Fruit fly (Drosophila melanogaster) whole organism, embryonic: ENCODE measurements around the gene CrebB.
A peak's percentile ranks its signal among the peaks of the same experiment; 100 is the strongest.

Source experiments
- Adf1 ChIP-seq: fragments of 200-800 bp; sonication (Bioruptor generic); IDR thresholded peaks from 2 replicates; pipeline ENCODE4 v1.3.6; 2022; ENCODE audit warnings: missing biosample characterization, missing genetic modification characterization
- Atf-2 ChIP-seq: fragments of 200-800 bp; sonication (Bioruptor generic); optimal IDR thresholded peaks from 2 replicates; lab custom pipeline; 2016; ENCODE audit warnings: missing biosample characterization, missing genetic modification characterization
- Bdp1 ChIP-seq: fragments of 200-800 bp; sonication (Bioruptor generic); optimal IDR thresholded peaks from 3 replicates; lab custom pipeline; 2016; ENCODE audit warnings: missing biosample characterization, missing genetic modification characterization
- CG10209 ChIP-seq: fragments of 200-800 bp; sonication (Bioruptor generic); optimal IDR thresholded peaks from 3 replicates; lab custom pipeline; 2017; ENCODE audit warnings: missing biosample characterization, mild to moderate bottlenecking, missing genetic modification characterization, missing genetic modification reagents
- CG10267 ChIP-seq: fragments of 200-800 bp; sonication (Bioruptor generic); optimal IDR thresholded peaks from 2 replicates; lab custom pipeline; 2018; ENCODE audit warnings: missing biosample characterization, mild to moderate bottlenecking, missing genetic modification characterization, moderate library complexity
- CG10366 ChIP-seq: fragments of 200-800 bp; sonication (Bioruptor generic); IDR thresholded peaks from 2 replicates; pipeline ENCODE4 v1.3.6; 2022; ENCODE audit warnings: missing biosample characterization, missing genetic modification characterization
- CG11247 ChIP-seq: fragments of 200-800 bp; sonication (Bioruptor generic); IDR thresholded peaks from 2 replicates; pipeline ENCODE4 v1.3.6; 2022; ENCODE audit warnings: missing biosample characterization, missing genetic modification characterization
- CG11723 ChIP-seq: fragments of 200-800 bp; sonication (Bioruptor generic); optimal IDR thresholded peaks from 2 replicates; lab custom pipeline; 2017; ENCODE audit warnings: missing biosample characterization, mild to moderate bottlenecking, missing genetic modification characterization
- CG12104 ChIP-seq: fragments of 200-800 bp; sonication (Bioruptor generic); optimal IDR thresholded peaks from 3 replicates; lab custom pipeline; 2016; ENCODE audit warnings: missing biosample characterization, missing genetic modification characterization
- CG12299 ChIP-seq: fragments of 200-800 bp; sonication (Bioruptor generic); optimal IDR thresholded peaks from 2 replicates; lab custom pipeline; 2018; ENCODE audit warnings: missing biosample characterization, mild to moderate bottlenecking, missing genetic modification characterization
- CG14667 ChIP-seq: fragments of 200-800 bp; sonication (Bioruptor generic); IDR thresholded peaks from 2 replicates; pipeline ENCODE4 v1.3.6; 2022; ENCODE audit warnings: missing biosample characterization, missing genetic modification characterization
- CG2199 ChIP-seq: fragments of 200-800 bp; sonication (Bioruptor generic); IDR thresholded peaks from 3 replicates; pipeline ENCODE4 v1.3.6; 2022; ENCODE audit warnings: missing biosample characterization, missing genetic modification characterization
- CG34376 ChIP-seq: fragments of 200-800 bp; sonication (Bioruptor generic); optimal IDR thresholded peaks from 2 replicates; lab custom pipeline; 2018; ENCODE audit warnings: missing biosample characterization, mild to moderate bottlenecking, missing genetic modification characterization
- CG4707 ChIP-seq: fragments of 200-800 bp; sonication (Bioruptor generic); optimal IDR thresholded peaks from 2 replicates; lab custom pipeline; 2018; ENCODE audit warnings: missing biosample characterization, mild to moderate bottlenecking, missing genetic modification characterization, moderate library complexity
- CG5245 ChIP-seq: fragments of 200-800 bp; sonication (Bioruptor generic); optimal IDR thresholded peaks from 3 replicates; lab custom pipeline; 2016; ENCODE audit warnings: missing biosample characterization, missing genetic modification characterization
- CG6683 ChIP-seq: fragments of 200-800 bp; sonication (Bioruptor generic); optimal IDR thresholded peaks from 2 replicates; lab custom pipeline; 2017; ENCODE audit warnings: missing biosample characterization, mild to moderate bottlenecking, missing genetic modification characterization, missing genetic modification reagents
- CG7271 ChIP-seq: fragments of 200-800 bp; sonication (Bioruptor generic); optimal IDR thresholded peaks from 2 replicates; lab custom pipeline; 2018; ENCODE audit warnings: missing biosample characterization, mild to moderate bottlenecking, missing genetic modification characterization, moderate library complexity
- CG8924 ChIP-seq: fragments of 200-800 bp; optimal IDR thresholded peaks from 3 replicates; lab custom pipeline; 2019; ENCODE audit warnings: missing biosample characterization, mild to moderate bottlenecking, missing genetic modification characterization, moderate library complexity
- D19A ChIP-seq: fragments of 200-800 bp; optimal IDR thresholded peaks from 3 replicates; lab custom pipeline; 2019; ENCODE audit warnings: missing biosample characterization, mild to moderate bottlenecking, missing genetic modification characterization, moderate library complexity
- D19B ChIP-seq: fragments of 200-800 bp; sonication (Bioruptor generic); optimal IDR thresholded peaks from 2 replicates; lab custom pipeline; 2017; ENCODE audit warnings: missing biosample characterization, mild to moderate bottlenecking, missing genetic modification characterization
- Dbx ChIP-seq: fragments of 200-800 bp; sonication (Bioruptor generic); IDR thresholded peaks from 3 replicates; pipeline ENCODE4 v1.3.6; 2022; ENCODE audit warnings: missing biosample characterization, missing genetic modification characterization
- Eip74EF ChIP-seq, 2 experiments: fragments of 200-800 bp in 1 of 2; fragments of >200 bp in 1 of 2; sonication (Bioruptor generic) in 1 of 2; optimal IDR thresholded peaks; 2 replicates each; lab custom pipeline; 2017 to 2019; ENCODE audit warnings: missing biosample characterization in 2 of 2, missing genetic modification characterization in 2 of 2, mild to moderate bottlenecking in 1 of 2, moderate library complexity in 1 of 2
- H15 ChIP-seq: fragments of 200-800 bp; sonication (Bioruptor generic); IDR thresholded peaks from 3 replicates; pipeline ENCODE4 v1.3.6; 2022; ENCODE audit warnings: missing biosample characterization, missing genetic modification characterization
- HLH3B ChIP-seq: fragments of 200-800 bp; sonication (Bioruptor generic); IDR thresholded peaks from 2 replicates; pipeline ENCODE4 v1.3.6; 2022; ENCODE audit warnings: missing biosample characterization, missing genetic modification characterization
- Mad ChIP-seq: fragments of 200-800 bp; sonication (Bioruptor generic); optimal IDR thresholded peaks from 2 replicates; lab custom pipeline; 2016; ENCODE audit warnings: missing biosample characterization, missing genetic modification characterization
- Max ChIP-seq: fragments of 200-800 bp; sonication (Bioruptor generic); optimal IDR thresholded peaks from 2 replicates; lab custom pipeline; 2016; ENCODE audit warnings: missing biosample characterization, mild to moderate bottlenecking, missing genetic modification characterization
- NC2β ChIP-seq: fragments of 200-800 bp; sonication (Bioruptor generic); optimal IDR thresholded peaks from 2 replicates; lab custom pipeline; 2016; ENCODE audit warnings: missing biosample characterization, missing genetic modification characterization
- NK7.1 ChIP-seq: fragments of 200-800 bp; sonication (Bioruptor generic); optimal IDR thresholded peaks from 3 replicates; lab custom pipeline; 2016; ENCODE audit warnings: missing biosample characterization, missing genetic modification characterization
- Oaz ChIP-seq: fragments of 200-800 bp; sonication (Bioruptor generic); IDR thresholded peaks from 2 replicates; pipeline ENCODE4 v1.3.6; 2022; ENCODE audit warnings: missing biosample characterization, missing genetic modification characterization
- br ChIP-seq: fragments of >200 bp; optimal IDR thresholded peaks from 2 replicates; lab custom pipeline; 2017
- cas ChIP-seq: fragments of 200-800 bp; sonication (Bioruptor generic); IDR thresholded peaks from 2 replicates; pipeline ENCODE4 v1.3.6; 2022; ENCODE audit warnings: missing biosample characterization, missing genetic modification characterization
- crol ChIP-seq: fragments of 200-800 bp; sonication (Bioruptor generic); IDR thresholded peaks from 2 replicates; pipeline ENCODE4 v1.3.6; 2022; ENCODE audit warnings: missing biosample characterization, missing genetic modification characterization
- ems ChIP-seq: fragments of 200-800 bp; sonication (Bioruptor generic); optimal IDR thresholded peaks from 3 replicates; lab custom pipeline; 2016; ENCODE audit warnings: missing biosample characterization, missing genetic modification characterization
- fd3F ChIP-seq: fragments of 200-800 bp; sonication (Bioruptor generic); optimal IDR thresholded peaks from 2 replicates; lab custom pipeline; 2018; ENCODE audit warnings: missing biosample characterization, mild to moderate bottlenecking, missing genetic modification characterization, moderate library complexity
- grau ChIP-seq: fragments of 200-800 bp; optimal IDR thresholded peaks from 3 replicates; lab custom pipeline; 2019; ENCODE audit warnings: missing biosample characterization, mild to moderate bottlenecking, missing genetic modification characterization, moderate library complexity
- grn ChIP-seq: fragments of 200-800 bp; sonication (Bioruptor generic); optimal IDR thresholded peaks from 3 replicates; lab custom pipeline; 2017; ENCODE audit warnings: missing biosample characterization, missing genetic modification characterization
- hth ChIP-seq: fragments of >200 bp; optimal IDR thresholded peaks from 2 replicates; lab custom pipeline; 2017; ENCODE audit warnings: inconsistent platforms
- jigr1 ChIP-seq: fragments of 200-800 bp; sonication (Bioruptor generic); IDR thresholded peaks from 3 replicates; pipeline ENCODE4 v1.3.6; 2022; ENCODE audit warnings: missing biosample characterization, missing genetic modification characterization
- knrl ChIP-seq: fragments of 200-800 bp; sonication (Bioruptor generic); IDR thresholded peaks from 3 replicates; pipeline ENCODE4 v1.3.6; 2022; ENCODE audit warnings: missing biosample characterization, missing genetic modification characterization; ENCODE audit not compliant: partially characterized antibody
- lola ChIP-seq, 3 experiments: fragments of >200 bp in 2 of 3; fragments of 200-800 bp in 1 of 3; sonication (Bioruptor generic) in 1 of 3; optimal IDR thresholded peaks; 2 replicates each; lab custom pipeline; 2017 to 2019; ENCODE audit warnings: missing biosample characterization in 3 of 3, missing genetic modification characterization in 3 of 3, mild to moderate bottlenecking in 1 of 3, moderate library complexity in 1 of 3
- nerfin-2 ChIP-seq: fragments of 200-800 bp; sonication (Bioruptor generic); IDR thresholded peaks from 2 replicates; pipeline ENCODE4 v1.3.6; 2022; ENCODE audit warnings: missing biosample characterization, missing genetic modification characterization; ENCODE audit not compliant: partially characterized antibody
- psq ChIP-seq: fragments of 200-800 bp; sonication (Bioruptor generic); optimal IDR thresholded peaks from 2 replicates; lab custom pipeline; 2017; ENCODE audit warnings: missing biosample characterization, missing genetic modification characterization
- schlank ChIP-seq: fragments of 200-800 bp; sonication (Bioruptor generic); optimal IDR thresholded peaks from 2 replicates; lab custom pipeline; 2018; ENCODE audit warnings: missing biosample characterization, mild to moderate bottlenecking, missing genetic modification characterization
- slbo ChIP-seq: fragments of 200-800 bp; sonication (Bioruptor generic); IDR thresholded peaks from 2 replicates; pipeline ENCODE4 v1.3.6; 2022; ENCODE audit warnings: missing biosample characterization, missing genetic modification characterization
- sob ChIP-seq: fragments of 200-800 bp; sonication (Bioruptor generic); IDR thresholded peaks from 2 replicates; pipeline ENCODE4 v1.3.6; 2022; ENCODE audit warnings: missing biosample characterization, missing genetic modification characterization
- sqz ChIP-seq: fragments of 200-800 bp; sonication (Bioruptor generic); optimal IDR thresholded peaks from 3 replicates; lab custom pipeline; 2018; ENCODE audit warnings: missing biosample characterization, mild to moderate bottlenecking, missing genetic modification characterization
- tin ChIP-seq: fragments of 200-800 bp; sonication (Bioruptor generic); optimal IDR thresholded peaks from 3 replicates; lab custom pipeline; 2016; ENCODE audit warnings: missing biosample characterization, missing genetic modification characterization
- trem ChIP-seq: fragments of 200-800 bp; optimal IDR thresholded peaks from 3 replicates; lab custom pipeline; 2019; ENCODE audit warnings: missing biosample characterization, mild to moderate bottlenecking, missing genetic modification characterization, moderate library complexity
- vvl ChIP-seq: fragments of 200-800 bp; sonication (Bioruptor generic); IDR thresholded peaks from 2 replicates; pipeline ENCODE4 v1.3.6; 2022; ENCODE audit warnings: missing biosample characterization, missing genetic modification characterization
- wek ChIP-seq: fragments of 200-800 bp; sonication (Bioruptor generic); optimal IDR thresholded peaks from 3 replicates; lab custom pipeline; 2018; ENCODE audit warnings: missing biosample characterization, mild to moderate bottlenecking, missing genetic modification characterization, moderate library complexity

Gene CrebB

DNA sequence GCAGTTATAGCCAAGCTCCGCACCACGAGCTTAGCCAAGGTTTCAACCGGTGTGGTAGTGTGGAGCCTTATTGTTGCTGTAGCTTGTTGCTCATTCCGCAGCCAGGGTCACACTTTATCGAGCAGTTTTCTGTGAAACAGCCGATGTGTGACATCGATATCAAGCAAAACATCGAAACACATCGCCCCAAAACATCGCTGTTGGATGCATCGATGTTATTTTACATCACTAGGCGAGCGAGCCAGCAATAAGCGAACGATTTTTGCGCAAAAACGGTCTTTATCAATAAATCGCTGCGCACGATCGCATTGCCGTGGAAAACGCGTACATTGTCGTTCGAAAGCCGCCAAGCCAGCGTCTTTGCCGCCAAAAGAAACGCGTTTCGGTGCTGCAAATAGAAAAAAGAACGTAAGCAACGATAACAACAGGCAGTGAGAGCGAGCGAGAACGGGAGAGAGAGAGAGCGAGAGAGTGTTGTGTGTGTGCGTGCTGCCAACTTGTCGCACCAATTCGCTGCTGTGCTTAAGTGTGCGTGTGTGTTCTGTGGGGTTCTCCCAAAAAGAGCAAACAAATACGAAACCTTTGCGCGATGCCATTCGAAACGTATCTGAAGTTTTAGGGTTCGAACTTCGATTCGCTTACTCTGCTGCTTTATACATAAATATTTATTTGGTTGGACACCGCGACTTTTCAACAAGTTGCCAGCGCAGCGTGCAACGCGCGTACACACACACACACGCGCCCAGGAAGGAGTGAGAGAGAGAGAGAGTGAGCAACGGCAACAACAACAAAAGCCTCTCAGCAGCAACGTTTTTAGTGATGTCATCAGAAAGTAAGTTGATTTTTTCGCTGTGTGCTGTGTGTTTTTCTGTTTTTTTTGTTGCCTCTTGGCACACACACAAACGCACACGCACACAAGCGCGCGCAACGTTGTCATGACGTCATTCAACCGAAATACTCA, 4.9 kb downstream of the CrebB start (continued):
- TF ChIP-seq CG12104 (GFP tag; lab: Kevin White, UChicago) (no peak), Bdp1 (peak; percentile 47), CG5245 (GFP tag; lab: Kevin White, UChicago) (no peak), Atf-2 (no peak), cas (no peak), CG12299 (tag; lab: Kevin White, UChicago) (peak; percentile 33), jigr1 (GFP tag; lab: Robert Waterston, UW) (no peak), knrl (GFP tag; lab: Robert Waterston, UW) (peak; percentile 99), NC2β (no peak), psq (GFP tag; lab: Kevin White, UChicago) (no peak), CG10267 (tag; lab: Kevin White, UChicago) (peak; percentile 62), lola (GFP tag; optimal IDR thresholded peaks at IDR 0.05; lab: Kevin White, UChicago) (no peak), nerfin-2 (GFP tag; lab: Robert Waterston, UW) (peak; percentile 96), CG4707 (GFP tag; lab: Kevin White, UChicago) (no peak), CG11247 (GFP tag; lab: Robert Waterston, UW) (0 out of 2 replicates have a peak, but pooled peaks have one; percentile 14), sob (GFP tag; lab: Robert Waterston, UW) (peak; percentile 61), Dbx (GFP tag; lab: Robert Waterston, UW) (peak; percentile 63; the same call in 2 of the 3 replicates), CG10209 (GFP tag; lab: Kevin White, UChicago) (no peak), Oaz (GFP tag; lab: Robert Waterston, UW) (no peak), crol (GFP tag; lab: Robert Waterston, UW) (no peak), trem (peak; percentile 99), CG6683 (no peak), HLH3B (no peak), grn (GFP tag; lab: Kevin White, UChicago) (no peak), D19B (GFP tag; lab: Kevin White, UChicago) (no peak), tin (GFP tag; lab: Kevin White, UChicago) (no peak), hth (lab: Kevin White, UChicago) (no peak), ems (peak; percentile 36), H15 (no peak), CG8924 (no peak), grau (tag; lab: Kevin White, UChicago) (no peak), Mad (GFP tag; lab: Kevin White, UChicago) (no peak), fd3F (GFP tag; lab: Kevin White, UChicago) (no peak), CG34376 (GFP tag; lab: Kevin White, UChicago) (peak; percentile 38), Adf1 (GFP tag; lab: Robert Waterston, UW) (no peak; the same call in 1 of the 2 replicates), slbo (GFP tag; lab: Robert Waterston, UW) (peak; percentile 47; the same call in 1 of the 2 replicates), CG10366 (GFP tag; lab: Robert Waterston, UW) (no peak), vvl (GFP tag; lab: Robert Waterston, UW) (no peak), schlank (no peak), CG2199 (GFP tag; lab: Robert Waterston, UW) (no peak), br (lab: Kevin White, UChicago) (no peak), Max (GFP tag; lab: Kevin White, UChicago) (peak; percentile 11), sqz (GFP tag; lab: Kevin White, UChicago) (peak; percentile 97), CG14667 (GFP tag; lab: Robert Waterston, UW) (no peak), CG11723 (GFP tag; lab: Kevin White, UChicago) (no peak), wek (no peak), D19A (no peak), CG7271 (tag; lab: Kevin White, UChicago) (no peak), NK7.1 (GFP tag; lab: Kevin White, UChicago) (no peak), Eip74EF (GFP tag; optimal IDR thresholded peaks at IDR 0.05; lab: Kevin White, UChicago) (no peak)
